Worm (Caenorhabditis elegans) whole organism, midembryonic: Measurements from ENCODE around the gene T28A8.2.

Experiments used
- T22C8.4 ChIP-seq: fragments of 200-800 bp; sonication (Bioruptor generic); IDR thresholded peaks from 2 replicates; pipeline ENCODE4 v1.3.6; 2022; ENCODE audit warnings: missing genetic modification characterization, missing compliant biosample characterization
- cog-1 ChIP-seq: sonication (generic microtip); optimal IDR thresholded peaks from 2 replicates; lab custom pipeline; 2016; ENCODE audit warnings: missing genetic modification characterization, missing compliant biosample characterization
- flt-1 ChIP-seq: fragments of 200-800 bp; sonication (Bioruptor generic); IDR thresholded peaks from 2 replicates; pipeline ENCODE4 v1.3.6; 2022; ENCODE audit warnings: missing genetic modification characterization, missing compliant biosample characterization
- klf-2 ChIP-seq: fragments of 200-800 bp; sonication (Bioruptor generic); conservative IDR thresholded peaks from 2 replicates; pipeline ENCODE4 v1.3.6; 2022; ENCODE audit warnings: missing genetic modification reagents, missing genetic modification characterization, missing compliant biosample characterization
- med-1 ChIP-seq: sonication (generic microtip); optimal IDR thresholded peaks from 2 replicates; lab custom pipeline; 2017; ENCODE audit warnings: missing genetic modification characterization, mild to moderate bottlenecking, missing compliant biosample characterization, antibody characterized with exemption, missing genetic modification reagents; ENCODE audit not compliant: insufficient read depth
- ref-1 ChIP-seq: fragments of 200-800 bp; sonication (Bioruptor generic); conservative IDR thresholded peaks from 2 replicates; pipeline ENCODE4 v1.3.6; 2022; ENCODE audit warnings: missing genetic modification reagents, missing genetic modification characterization, missing compliant biosample characterization
- tab-1 ChIP-seq: fragments of 200-800 bp; sonication (Bioruptor generic); IDR thresholded peaks from 2 replicates; pipeline ENCODE4 v1.3.6; 2022; ENCODE audit warnings: missing genetic modification characterization, missing compliant biosample characterization
- ztf-23 ChIP-seq: fragments of 200-800 bp; sonication (Bioruptor generic); IDR thresholded peaks from 2 replicates; pipeline ENCODE4 v1.3.6; 2022; ENCODE audit warnings: missing genetic modification reagents, missing genetic modification characterization, missing compliant biosample characterization
- ztf-29 ChIP-seq: fragments of 200-800 bp; sonication (Bioruptor generic); IDR thresholded peaks from 2 replicates; pipeline ENCODE4 v1.3.6; 2022; ENCODE audit warnings: missing genetic modification reagents, missing genetic modification characterization, missing compliant biosample characterization

The T28A8.2 gene

DNA sequence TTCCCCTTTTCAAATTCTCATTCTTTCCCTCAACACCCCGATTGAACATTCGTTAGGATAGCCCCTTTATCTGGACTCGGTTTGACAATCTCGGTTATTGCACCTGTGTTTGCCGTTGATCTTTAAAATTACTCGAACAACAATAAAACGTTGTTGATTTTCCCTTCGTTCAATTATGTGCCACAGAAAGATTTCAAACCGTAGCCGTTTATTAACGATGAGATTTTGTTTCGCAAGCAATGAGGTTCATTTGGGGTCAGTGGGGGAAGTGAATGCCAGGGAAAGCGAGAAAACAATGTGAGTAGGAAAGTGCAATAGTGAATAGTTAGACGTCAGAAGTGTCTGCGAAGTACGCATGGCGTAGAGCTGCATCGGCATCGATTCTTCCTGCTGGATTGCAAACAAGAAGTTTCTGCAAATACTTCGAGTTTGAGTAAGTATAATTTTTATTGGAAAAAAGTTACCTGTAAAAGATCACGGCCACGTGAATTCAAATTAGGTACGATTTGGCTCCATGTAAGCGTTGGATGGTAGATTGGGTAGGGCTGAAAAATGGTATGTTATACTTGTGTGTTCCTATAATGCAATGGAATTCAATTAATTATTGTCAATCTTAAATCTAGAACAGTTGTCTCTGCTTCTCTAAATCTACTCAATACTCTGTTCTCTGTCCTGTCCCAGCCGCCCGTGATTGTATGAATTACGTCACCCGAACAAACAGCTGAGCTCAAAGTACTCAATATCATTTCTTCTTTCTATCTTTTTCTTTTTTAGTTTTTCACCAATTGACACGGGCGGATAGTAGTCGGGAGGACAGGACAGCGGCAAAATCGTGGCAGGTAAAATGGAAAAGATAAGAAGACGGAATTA lies 30.7 kb downstream of the T28A8.2 start, which contains the start of gene kel-3:
TSS of gene kel-3 (plus strand) at position 328 of the 870 bp plus-strand sequence.
- TF ChIP-seq med-1 (no peak), T22C8.4 (GFP tag; lab: Robert Waterston, UW) (no peak), ztf-23 (GFP tag; lab: Robert Waterston, UW) (no peak), ref-1 (GFP tag; lab: Robert Waterston, UW) (no peak), tab-1 (GFP tag; lab: Robert Waterston, UW) (no peak), klf-2 (GFP tag; lab: Robert Waterston, UW) (no peak)

DNA sequence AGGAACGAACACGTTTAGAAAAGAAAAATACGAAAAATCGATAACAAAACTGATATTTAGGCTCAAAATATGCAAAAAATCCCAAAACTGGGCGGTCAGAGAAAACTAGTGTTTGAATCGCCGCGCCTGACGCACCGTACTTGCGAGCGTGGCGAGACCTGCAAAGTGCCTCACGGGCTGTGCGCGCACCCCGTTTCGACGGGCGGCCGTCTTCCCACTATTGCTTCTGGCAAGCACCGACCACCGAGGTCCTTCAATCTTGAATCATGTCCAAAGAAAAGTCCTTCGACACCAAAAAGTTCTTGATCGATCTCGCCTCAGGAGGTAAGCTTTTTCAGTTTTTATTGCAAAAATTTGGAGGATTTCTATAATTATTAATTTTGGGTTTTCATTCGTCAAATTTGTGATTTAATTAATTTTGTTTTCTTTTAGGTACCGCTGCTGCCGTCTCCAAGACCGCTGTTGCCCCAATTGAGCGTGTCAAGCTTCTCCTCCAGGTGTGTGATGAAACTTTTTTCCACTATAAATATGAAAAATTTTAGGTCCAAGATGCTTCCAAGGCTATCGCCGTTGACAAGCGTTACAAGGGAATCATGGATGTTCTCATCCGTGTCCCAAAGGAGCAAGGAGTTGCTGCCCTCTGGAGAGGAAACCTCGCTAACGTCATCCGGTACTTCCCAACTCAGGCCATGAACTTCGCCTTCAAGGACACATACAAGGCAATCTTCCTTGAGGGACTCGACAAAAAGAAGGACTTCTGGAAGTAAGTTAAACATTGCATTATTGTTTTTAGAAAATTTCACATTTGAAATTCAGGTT lies 32.3 kb downstream of the T28A8.2 start, which contains the start of gene ant-1.1:
TSS of gene ant-1.1 (plus strand) at position 199 of the 819 bp plus-strand sequence.
- TF ChIP-seq T22C8.4 (GFP tag; lab: Robert Waterston, UW): peak; percentile 39
- peak; percentile 85 for TF ChIP-seq flt-1 (GFP tag; lab: Robert Waterston, UW)
- peak; percentile 85 for TF ChIP-seq ztf-23 (GFP tag; lab: Robert Waterston, UW)
- 0 out of 2 replicates have a peak, but pooled peaks have one; percentile 28 for TF ChIP-seq ztf-29 (GFP tag; lab: Robert Waterston, UW)
- no peak for TF ChIP-seq tab-1 (GFP tag; lab: Robert Waterston, UW)
- TF ChIP-seq klf-2 (GFP tag; lab: Robert Waterston, UW): peak; percentile 58; the same call in 1 of the 2 replicates

DNA sequence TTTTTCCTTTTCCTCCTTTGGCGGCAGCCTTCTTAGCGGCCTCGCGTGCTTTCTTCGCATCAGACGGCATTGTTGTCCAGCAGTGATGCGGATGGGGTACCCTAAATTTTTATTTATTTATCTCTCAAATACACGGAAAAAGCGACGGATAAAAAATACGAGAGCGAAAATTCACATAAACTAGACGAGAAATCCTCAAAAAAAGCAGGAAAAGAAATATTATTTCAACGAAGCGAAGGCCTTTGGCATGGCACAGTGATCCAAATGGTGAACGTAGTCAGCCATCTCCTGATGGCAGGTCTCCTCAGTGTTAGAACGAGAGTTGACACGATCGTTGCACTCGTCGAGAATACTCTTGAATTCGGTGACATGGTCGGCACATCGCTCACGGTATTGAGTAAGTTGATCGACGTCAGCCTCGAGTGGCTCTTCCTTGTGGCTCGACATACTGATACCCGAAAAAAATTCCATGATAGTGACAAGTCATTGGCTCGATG lies 33.3 kb downstream of the T28A8.2 start, which contains the start of the genes abcf-2 and T27E9.2:
TSS of gene abcf-2 (minus strand) at position 101 of the 497 bp plus-strand sequence.
TSS of gene T27E9.2 (minus strand) at position 447 of the 497 bp plus-strand sequence.
- TF ChIP-seq cog-1 (tag; lab: Kevin White, UChicago) (no peak), med-1 (no peak), ztf-23 (GFP tag; lab: Robert Waterston, UW) (no peak)

DNA sequence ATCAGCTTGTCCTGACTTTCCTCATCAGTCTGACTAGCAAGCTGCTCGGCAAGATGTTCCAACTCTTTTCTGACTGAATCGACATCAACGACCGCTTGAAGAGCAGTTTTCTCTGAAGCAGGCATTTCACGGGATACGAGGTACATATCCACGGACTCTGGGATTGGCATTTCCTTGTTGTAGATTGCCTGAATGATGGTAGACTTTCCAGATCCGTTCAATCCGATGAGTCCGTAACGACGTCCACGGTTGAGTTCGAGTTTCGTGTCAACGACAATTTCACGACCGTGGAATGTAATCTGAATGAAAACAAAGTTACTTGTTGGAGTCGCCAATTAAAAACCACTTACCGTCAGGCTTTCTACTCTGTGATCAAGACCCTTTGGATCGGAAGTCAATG lies 33.9 kb downstream of the T28A8.2 start:
- TF ChIP-seq cog-1 (tag; lab: Kevin White, UChicago) (no peak), ztf-23 (GFP tag; lab: Robert Waterston, UW) (no peak), T22C8.4 (GFP tag; lab: Robert Waterston, UW) (no peak), flt-1 (GFP tag; lab: Robert Waterston, UW) (no peak), klf-2 (GFP tag; lab: Robert Waterston, UW) (no peak)

DNA sequence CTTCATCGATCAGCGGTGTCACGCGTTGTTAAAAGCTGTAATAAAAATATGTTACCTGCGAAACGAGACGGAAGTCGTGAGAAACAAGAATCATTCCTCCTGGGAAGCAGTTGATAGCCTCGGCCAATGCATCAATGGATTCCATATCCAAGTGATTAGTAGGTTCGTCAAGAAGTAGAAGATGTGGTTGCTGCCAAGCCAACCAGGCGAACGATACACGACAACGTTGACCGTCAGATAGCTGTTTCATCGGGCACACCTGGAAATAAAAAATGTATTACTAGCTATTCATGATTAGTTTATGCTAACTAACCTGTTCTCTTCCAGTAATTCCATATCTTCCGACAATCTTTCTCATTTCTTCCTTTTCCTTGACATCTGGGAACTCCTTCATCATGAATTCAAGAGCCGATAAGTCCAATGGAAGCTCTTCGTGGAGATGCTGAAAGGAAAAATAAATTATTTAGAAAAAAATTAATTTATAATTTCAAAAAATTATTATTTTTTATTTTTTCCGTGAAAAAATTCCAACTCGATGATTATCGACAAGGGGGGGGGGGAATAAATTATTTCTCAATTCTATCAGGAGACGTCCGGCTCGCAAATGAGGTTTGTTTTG lies 36.4 kb downstream of the T28A8.2 start, which contains the start of gene tag-164:
TSS of gene tag-164 (plus strand) at position 569 of the 619 bp plus-strand sequence.
- TF ChIP-seq flt-1 (GFP tag; lab: Robert Waterston, UW) (no peak), ztf-29 (GFP tag; lab: Robert Waterston, UW) (no peak), ref-1 (GFP tag; lab: Robert Waterston, UW) (no peak), T22C8.4 (GFP tag; lab: Robert Waterston, UW) (no peak), cog-1 (tag; lab: Kevin White, UChicago) (no peak), tab-1 (GFP tag; lab: Robert Waterston, UW) (no peak), ztf-23 (GFP tag; lab: Robert Waterston, UW) (no peak), med-1 (no peak), klf-2 (GFP tag; lab: Robert Waterston, UW) (no peak)

DNA sequence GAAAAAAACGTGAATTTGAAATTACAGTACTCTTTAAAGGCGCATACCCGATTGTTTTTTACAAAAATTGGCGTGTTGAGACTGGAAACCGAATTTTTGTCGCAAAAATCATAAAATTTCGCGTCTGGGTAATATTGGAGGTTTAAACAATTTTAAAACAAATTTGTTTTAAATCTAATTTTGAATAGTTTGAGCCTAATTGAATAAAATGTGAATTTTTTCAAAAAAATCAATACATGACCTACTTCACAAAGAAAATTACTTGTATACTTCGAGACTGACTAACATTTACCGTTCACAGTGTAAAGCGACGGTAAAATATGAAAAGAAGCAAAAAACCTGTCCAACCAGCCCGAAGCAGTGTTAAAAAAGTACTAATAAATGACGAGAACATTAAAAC lies 38.2 kb downstream of the T28A8.2 start:
- TF ChIP-seq cog-1 (tag; lab: Kevin White, UChicago): no peak
- TF ChIP-seq klf-2 (GFP tag; lab: Robert Waterston, UW): no peak
- no peak for TF ChIP-seq ref-1 (GFP tag; lab: Robert Waterston, UW)
- TF ChIP-seq ztf-29 (GFP tag; lab: Robert Waterston, UW): no peak
- TF ChIP-seq T22C8.4 (GFP tag; lab: Robert Waterston, UW): no peak
- no peak for TF ChIP-seq flt-1 (GFP tag; lab: Robert Waterston, UW)
- no peak for TF ChIP-seq ztf-23 (GFP tag; lab: Robert Waterston, UW)
- TF ChIP-seq tab-1 (GFP tag; lab: Robert Waterston, UW): no peak
- TF ChIP-seq med-1: no peak

DNA sequence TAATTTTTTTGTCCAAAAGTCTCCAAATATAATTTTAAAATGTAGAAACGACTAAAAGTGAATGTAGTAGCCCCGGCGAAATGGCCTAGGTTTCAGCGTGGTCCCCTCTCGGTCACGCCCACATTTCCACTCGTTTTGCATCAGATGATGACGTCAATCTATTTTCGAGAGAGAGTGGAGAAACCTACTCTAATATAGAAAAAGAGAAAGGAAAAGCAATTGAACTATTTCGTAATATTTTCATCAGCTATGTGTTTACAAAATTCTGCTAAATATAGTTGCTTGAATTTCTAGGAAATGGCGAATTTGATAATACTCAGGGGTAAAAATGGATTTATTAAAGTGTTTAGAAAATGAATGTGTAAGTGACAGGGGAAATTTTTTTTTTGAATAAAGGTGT lies 39.7 kb downstream of the T28A8.2 start:
- TF ChIP-seq med-1: no peak
- no peak for TF ChIP-seq klf-2 (GFP tag; lab: Robert Waterston, UW)
- no peak for TF ChIP-seq ztf-23 (GFP tag; lab: Robert Waterston, UW)
- no peak for TF ChIP-seq tab-1 (GFP tag; lab: Robert Waterston, UW)
- TF ChIP-seq ref-1 (GFP tag; lab: Robert Waterston, UW): no peak
- TF ChIP-seq cog-1 (tag; lab: Kevin White, UChicago): no peak
- TF ChIP-seq ztf-29 (GFP tag; lab: Robert Waterston, UW): no peak

DNA sequence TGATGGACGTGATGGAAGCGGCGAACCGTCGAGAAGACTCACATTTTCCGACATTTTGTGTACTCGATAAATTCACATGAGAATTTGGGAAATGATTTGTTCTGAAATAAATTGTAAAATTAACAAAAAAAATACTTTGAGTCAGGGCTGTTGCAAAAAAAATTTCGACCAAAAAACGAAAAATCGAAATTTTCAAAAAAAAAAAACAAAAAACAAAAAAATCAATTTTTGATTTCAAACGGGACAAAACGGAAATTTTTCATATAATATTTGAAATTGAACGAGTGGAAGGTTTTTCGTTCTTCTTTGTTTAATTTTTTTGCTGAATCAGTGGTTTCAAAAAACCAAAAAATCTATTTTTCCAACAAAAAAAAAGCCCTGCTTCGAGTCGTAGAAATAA lies 40.3 kb downstream of the T28A8.2 start, which contains the start of gene cua-1:
TSS of gene cua-1 (minus strand) at position 101 of the 400 bp plus-strand sequence.
- TF ChIP-seq cog-1 (tag; lab: Kevin White, UChicago): no peak
- no peak for TF ChIP-seq klf-2 (GFP tag; lab: Robert Waterston, UW)
- TF ChIP-seq flt-1 (GFP tag; lab: Robert Waterston, UW): no peak
- no peak for TF ChIP-seq ref-1 (GFP tag; lab: Robert Waterston, UW)
- TF ChIP-seq ztf-29 (GFP tag; lab: Robert Waterston, UW): no peak
